Fruit fly (Drosophila melanogaster): ENCODE data around the gene CG3552.
A peak's percentile ranks its signal among the peaks of the same experiment; 100 is the strongest.

CG3552 gene

dm6 chr3L:9441907-9442479 is 14.1 kb upstream of the CG3552 start, which contains the start of the genes Bet3 and Nf-YA (continued):
- TF ChIP-seq kni (GFP tag; optimal IDR thresholded peaks at IDR 0.05) (no peak), Ada2b (GFP tag; IDR thresholded peaks at IDR 0.05) (peak; percentile 47; the same call in 1 of the 2 replicates), CG2116 (GFP tag; optimal IDR thresholded peaks at IDR 0.05) (peak; percentile 96), fd96Cb (tag; optimal IDR thresholded peaks at IDR 0.05) (peak; percentile 29), CG17612 (GFP tag; IDR thresholded peaks at IDR 0.05) (peak; percentile 43), Atf-2 (GFP tag; optimal IDR thresholded peaks at IDR 0.05) (no peak), CG4854 (GFP tag; optimal IDR thresholded peaks at IDR 0.05) (peak; percentile 8), HLH54F (GFP tag; optimal IDR thresholded peaks at IDR 0.05) (peak; percentile 50), CG14441 (GFP tag; IDR thresholded peaks at IDR 0.05) (peak; percentile 59), CG7745 (tag; optimal IDR thresholded peaks at IDR 0.05) (no peak), Blimp-1 (GFP tag; optimal IDR thresholded peaks at IDR 0.05) (peak; percentile 99), Gug (GFP tag; IDR thresholded peaks at IDR 0.05) (peak; percentile 81), Chrac-16 (GFP tag; optimal IDR thresholded peaks at IDR 0.05) (peak; percentile 32), al (GFP tag; IDR thresholded peaks at IDR 0.05) (peak; percentile 59; the same call in 1 of the 2 replicates), CG6813 (GFP tag; optimal IDR thresholded peaks at IDR 0.05) (no peak), CG31388 (GFP tag; optimal IDR thresholded peaks at IDR 0.05) (peak; percentile 39), az2 (GFP tag; optimal IDR thresholded peaks at IDR 0.05) (peak; percentile 44), gem (tag; optimal IDR thresholded peaks at IDR 0.05) (peak; percentile 51), CG12744 (GFP tag; optimal IDR thresholded peaks at IDR 0.05) (peak; percentile 21), lmd (GFP tag; IDR thresholded peaks at IDR 0.05) (peak; percentile 54), lola (GFP tag; optimal IDR thresholded peaks at IDR 0.05) (peak in 1 of 3 experiments; percentile 9), dmrt11E (tag; optimal IDR thresholded peaks at IDR 0.05) (peak; percentile 35), CG15601 (tag; optimal IDR thresholded peaks at IDR 0.05) (peak; percentile 10), CG1602 (GFP tag; optimal IDR thresholded peaks at IDR 0.05) (peak; percentile 2), nmo (GFP tag; optimal IDR thresholded peaks at IDR 0.05) (peak; percentile 68), CG9876 (GFP tag; optimal IDR thresholded peaks at IDR 0.05) (peak; percentile 8), Ssrp (tag; optimal IDR thresholded peaks at IDR 0.05) (peak; percentile 44), CG8388 (GFP tag; optimal IDR thresholded peaks at IDR 0.05) (peak; percentile 21), CG10543 (GFP tag; optimal IDR thresholded peaks at IDR 0.05) (peak; percentile 36), so (GFP tag; IDR thresholded peaks at IDR 0.05) (no peak), gcm2 (GFP tag; optimal IDR thresholded peaks at IDR 0.05) (no peak), CG12942 (GFP tag; optimal IDR thresholded peaks at IDR 0.05) (peak; percentile 13), Trl (optimal IDR thresholded peaks at IDR 0.05) (no peak), Trl (GFP tag; optimal IDR thresholded peaks at IDR 0.05) (peak; percentile 39), ash1 (GFP tag; optimal IDR thresholded peaks at IDR 0.05) (no peak), CG1529 (GFP tag; optimal IDR thresholded peaks at IDR 0.05) (no peak), CG4617 (GFP tag; optimal IDR thresholded peaks at IDR 0.05; ENCODE audit: borderline replicate concordance) (peak; percentile 90), prd (optimal IDR thresholded peaks at IDR 0.05) (no peak), prd (GFP tag; IDR thresholded peaks at IDR 0.05) (peak; percentile 64; the same call in 2 of the 3 replicates), CG3995 (GFP tag; optimal IDR thresholded peaks at IDR 0.05) (peak; percentile 96), tna (GFP tag; IDR thresholded peaks at IDR 0.05; ENCODE audit: partially characterized antibody) (peak; percentile 66), CG4360 (GFP tag; IDR thresholded peaks at IDR 0.05) (no peak), CG8089 (GFP tag; optimal IDR thresholded peaks at IDR 0.05) (peak; percentile 3), Lpt (GFP tag; optimal IDR thresholded peaks at IDR 0.05) (no peak), br (optimal IDR thresholded peaks at IDR 0.05) (no peak), cas (GFP tag; IDR thresholded peaks at IDR 0.05) (no peak), tx (GFP tag; optimal IDR thresholded peaks at IDR 0.05) (peak; percentile 26), Hr3 (GFP tag; optimal IDR thresholded peaks at IDR 0.05) (peak; percentile 50), Ets97D (GFP tag; optimal IDR thresholded peaks at IDR 0.05) (peak; percentile 55), ap (GFP tag; IDR thresholded peaks at IDR 0.05) (no peak), CG16815 (GFP tag; optimal IDR thresholded peaks at IDR 0.05) (no peak)

Data from whole organism, embryonic.